Fruit fly (Drosophila melanogaster) whole organism, embryonic: Measurements from ENCODE around the gene wds.

Experiments
- BEAF-32 ChIP-seq: fragments of 200-800 bp; sonication (Bioruptor generic); optimal IDR thresholded peaks from 3 replicates; lab custom pipeline; 2017; ENCODE audit warnings: missing biosample characterization, missing genetic modification characterization, mild to moderate bottlenecking, moderate library complexity, missing genetic modification reagents
- Bdp1 ChIP-seq: fragments of 200-800 bp; sonication (Bioruptor generic); optimal IDR thresholded peaks from 3 replicates; lab custom pipeline; 2016; ENCODE audit warnings: missing biosample characterization, missing genetic modification characterization
- CG11085 ChIP-seq: fragments of 200-800 bp; sonication (Bioruptor generic); IDR thresholded peaks from 2 replicates; pipeline ENCODE4 v1.3.6; 2022; ENCODE audit warnings: missing biosample characterization, missing genetic modification characterization
- CG12219 ChIP-seq: fragments of 200-800 bp; sonication (Bioruptor generic); optimal IDR thresholded peaks from 3 replicates; lab custom pipeline; 2018; ENCODE audit warnings: missing biosample characterization, mild to moderate bottlenecking, missing genetic modification characterization
- CG13424 ChIP-seq: fragments of 200-800 bp; sonication (Bioruptor generic); optimal IDR thresholded peaks from 2 replicates; lab custom pipeline; 2019; ENCODE audit warnings: missing biosample characterization, mild to moderate bottlenecking, missing genetic modification characterization, moderate library complexity
- CG14441 ChIP-seq: fragments of 200-800 bp; sonication (Bioruptor generic); IDR thresholded peaks from 2 replicates; pipeline ENCODE4 v1.3.6; 2022; ENCODE audit warnings: missing biosample characterization, missing genetic modification characterization
- CG17568 ChIP-seq: fragments of 200-800 bp; sonication (Bioruptor generic); optimal IDR thresholded peaks from 2 replicates; lab custom pipeline; 2018; ENCODE audit warnings: missing biosample characterization, mild to moderate bottlenecking, missing genetic modification characterization, moderate library complexity
- CG17829 ChIP-seq: fragments of 200-800 bp; optimal IDR thresholded peaks from 2 replicates; lab custom pipeline; 2019; ENCODE audit warnings: missing biosample characterization, mild to moderate bottlenecking, missing genetic modification characterization, moderate library complexity
- CG2116 ChIP-seq: fragments of 200-800 bp; sonication (Bioruptor generic); optimal IDR thresholded peaks from 3 replicates; lab custom pipeline; 2018; ENCODE audit warnings: missing biosample characterization, mild to moderate bottlenecking, missing genetic modification characterization
- CG2120 ChIP-seq: fragments of 200-800 bp; sonication (Bioruptor generic); optimal IDR thresholded peaks from 3 replicates; lab custom pipeline; 2016; ENCODE audit warnings: missing biosample characterization, missing genetic modification characterization
- CG43689 ChIP-seq: fragments of 200-800 bp; sonication (Bioruptor generic); IDR thresholded peaks from 2 replicates; pipeline ENCODE4 v1.3.6; 2022; ENCODE audit warnings: missing biosample characterization, missing genetic modification characterization
- CG6765 ChIP-seq: fragments of 200-800 bp; sonication (Bioruptor generic); optimal IDR thresholded peaks from 3 replicates; lab custom pipeline; 2017; ENCODE audit warnings: missing biosample characterization, mild to moderate bottlenecking, missing genetic modification characterization
- CG9797 ChIP-seq: fragments of 200-800 bp; sonication (Bioruptor generic); optimal IDR thresholded peaks from 3 replicates; lab custom pipeline; 2018; ENCODE audit warnings: missing biosample characterization, mild to moderate bottlenecking, missing genetic modification characterization
- Camta ChIP-seq: fragments of 200-800 bp; sonication (Bioruptor generic); optimal IDR thresholded peaks from 2 replicates; lab custom pipeline; 2016; ENCODE audit warnings: missing biosample characterization, missing genetic modification characterization
- D19A ChIP-seq: fragments of 200-800 bp; optimal IDR thresholded peaks from 3 replicates; lab custom pipeline; 2019; ENCODE audit warnings: missing biosample characterization, mild to moderate bottlenecking, missing genetic modification characterization, moderate library complexity
- Deaf1 ChIP-seq: fragments of 200-800 bp; optimal IDR thresholded peaks from 3 replicates; lab custom pipeline; 2019; ENCODE audit warnings: missing biosample characterization, mild to moderate bottlenecking, missing genetic modification characterization, moderate library complexity
- Dll ChIP-seq: fragments of 200-800 bp; sonication (Bioruptor generic); IDR thresholded peaks from 4 replicates; pipeline ENCODE4 v1.3.6; 2022; ENCODE audit warnings: missing biosample characterization, missing genetic modification characterization; ENCODE audit not compliant: partially characterized antibody
- Dp ChIP-seq: fragments of 200-800 bp; sonication (Bioruptor generic); optimal IDR thresholded peaks from 2 replicates; lab custom pipeline; 2018; ENCODE audit warnings: missing biosample characterization, mild to moderate bottlenecking, missing genetic modification characterization, moderate library complexity
- E2f1 ChIP-seq: fragments of 200-800 bp; sonication (Bioruptor generic); IDR thresholded peaks from 2 replicates; pipeline ENCODE4 v1.3.6; 2022; ENCODE audit warnings: missing biosample characterization, missing genetic modification characterization
- HLHmδ ChIP-seq: fragments of 200-800 bp; sonication (Bioruptor generic); optimal IDR thresholded peaks from 2 replicates; lab custom pipeline; 2018; ENCODE audit warnings: missing biosample characterization, mild to moderate bottlenecking, missing genetic modification characterization, moderate library complexity
- Hmr ChIP-seq: fragments of 200-800 bp; sonication (Bioruptor generic); optimal IDR thresholded peaks from 3 replicates; lab custom pipeline; 2017; ENCODE audit warnings: mild to moderate bottlenecking, missing biosample characterization, missing genetic modification reagents, missing genetic modification characterization
- Lhr ChIP-seq: fragments of 200-800 bp; sonication (Bioruptor generic); optimal IDR thresholded peaks from 3 replicates; lab custom pipeline; 2017; ENCODE audit warnings: mild to moderate bottlenecking, missing biosample characterization, missing genetic modification reagents, missing genetic modification characterization
- MESR4 ChIP-seq: fragments of 200-800 bp; sonication (Bioruptor generic); optimal IDR thresholded peaks from 2 replicates; lab custom pipeline; 2018; ENCODE audit warnings: missing biosample characterization, mild to moderate bottlenecking, missing genetic modification characterization, moderate library complexity
- Spps ChIP-seq: fragments of 200-800 bp; sonication (Bioruptor generic); optimal IDR thresholded peaks from 2 replicates; lab custom pipeline; 2018; ENCODE audit warnings: missing biosample characterization, mild to moderate bottlenecking, missing genetic modification characterization
- Stat92E ChIP-seq, 3 experiments: fragments of >200 bp in 2 of 3; fragments of 200-800 bp in 1 of 3; sonication (Bioruptor generic) in 1 of 3; optimal IDR thresholded peaks; 2 replicates each; lab custom pipeline; 2017 to 2019; ENCODE audit warnings: missing biosample characterization in 3 of 3, missing genetic modification characterization in 3 of 3, mild to moderate bottlenecking in 1 of 3, moderate library complexity in 1 of 3
- Trl ChIP-seq, 3 experiments: fragments of >200 bp in 2 of 3; fragments of 200-800 bp in 1 of 3; sonication (Bioruptor generic) in 1 of 3; optimal IDR thresholded peaks; 2 replicates in 1 of 3; 3 replicates in 2 of 3; lab custom pipeline; 2016 to 2017; ENCODE audit warnings: missing biosample characterization in 1 of 3, missing genetic modification characterization in 1 of 3
- ac ChIP-seq: fragments of 200-800 bp; sonication (Bioruptor generic); optimal IDR thresholded peaks from 3 replicates; lab custom pipeline; 2017; ENCODE audit warnings: missing biosample characterization, mild to moderate bottlenecking, missing genetic modification characterization
- btn ChIP-seq: fragments of 200-800 bp; sonication (Bioruptor generic); optimal IDR thresholded peaks from 2 replicates; lab custom pipeline; 2016; ENCODE audit warnings: missing biosample characterization, missing genetic modification characterization
- chm ChIP-seq: fragments of 200-800 bp; sonication (Bioruptor generic); IDR thresholded peaks from 2 replicates; pipeline ENCODE4 v1.3.6; 2022; ENCODE audit warnings: missing biosample characterization, missing genetic modification characterization
- emc ChIP-seq: fragments of 200-800 bp; sonication (Bioruptor generic); optimal IDR thresholded peaks from 2 replicates; lab custom pipeline; 2016; ENCODE audit warnings: missing biosample characterization, missing genetic modification characterization
- en ChIP-seq: fragments of 200-800 bp; sonication (Bioruptor generic); optimal IDR thresholded peaks from 2 replicates; lab custom pipeline; 2016; ENCODE audit warnings: missing biosample characterization, missing genetic modification characterization
- eyg ChIP-seq: fragments of 200-800 bp; sonication (Bioruptor generic); optimal IDR thresholded peaks from 3 replicates; lab custom pipeline; 2016; ENCODE audit warnings: missing biosample characterization, missing genetic modification characterization
- gem ChIP-seq: fragments of 200-800 bp; sonication (Bioruptor generic); optimal IDR thresholded peaks from 2 replicates; lab custom pipeline; 2019; ENCODE audit warnings: missing biosample characterization, mild to moderate bottlenecking, missing genetic modification characterization, moderate library complexity
- gfzf ChIP-seq: fragments of 200-800 bp; sonication (Bioruptor generic); optimal IDR thresholded peaks from 2 replicates; lab custom pipeline; 2016; ENCODE audit warnings: missing biosample characterization, mild to moderate bottlenecking, missing genetic modification characterization, moderate library complexity
- grau ChIP-seq: fragments of 200-800 bp; optimal IDR thresholded peaks from 3 replicates; lab custom pipeline; 2019; ENCODE audit warnings: missing biosample characterization, mild to moderate bottlenecking, missing genetic modification characterization, moderate library complexity
- hth ChIP-seq: fragments of >200 bp; optimal IDR thresholded peaks from 2 replicates; lab custom pipeline; 2017; ENCODE audit warnings: inconsistent platforms
- kah ChIP-seq: fragments of 200-800 bp; sonication (Bioruptor generic); optimal IDR thresholded peaks from 2 replicates; lab custom pipeline; 2018; ENCODE audit warnings: missing biosample characterization, mild to moderate bottlenecking, missing genetic modification characterization
- lov ChIP-seq, 2 experiments: fragments of 200-800 bp in 1 of 2; fragments of >200 bp in 1 of 2; sonication (Bioruptor generic) in 1 of 2; IDR thresholded peaks in 1 of 2; optimal IDR thresholded peaks in 1 of 2; 2 replicates in 1 of 2; 3 replicates in 1 of 2; pipeline versions ENCODE4 v1.3.6 to Lab custom; 2017 to 2022; ENCODE audit warnings: missing biosample characterization in 1 of 2, missing genetic modification characterization in 1 of 2
- pzg ChIP-seq: fragments of 200-800 bp; sonication (Bioruptor generic); optimal IDR thresholded peaks from 3 replicates; lab custom pipeline; 2018; ENCODE audit warnings: missing biosample characterization, mild to moderate bottlenecking, missing genetic modification characterization, moderate library complexity
- run ChIP-seq: fragments of 200-800 bp; sonication (Bioruptor generic); optimal IDR thresholded peaks from 3 replicates; lab custom pipeline; 2018; ENCODE audit warnings: missing biosample characterization, mild to moderate bottlenecking, missing genetic modification characterization
- sob ChIP-seq: fragments of 200-800 bp; sonication (Bioruptor generic); IDR thresholded peaks from 2 replicates; pipeline ENCODE4 v1.3.6; 2022; ENCODE audit warnings: missing biosample characterization, missing genetic modification characterization
- trem ChIP-seq: fragments of 200-800 bp; optimal IDR thresholded peaks from 3 replicates; lab custom pipeline; 2019; ENCODE audit warnings: missing biosample characterization, mild to moderate bottlenecking, missing genetic modification characterization, moderate library complexity
- zen ChIP-seq: fragments of 200-800 bp; sonication (Bioruptor generic); optimal IDR thresholded peaks from 3 replicates; lab custom pipeline; 2018; ENCODE audit warnings: missing biosample characterization, mild to moderate bottlenecking, missing genetic modification characterization, moderate library complexity

wds gene

dm6 chrX:2608470-2609157, 22.8 kb downstream of the wds start, which contains the start of gene Smyd3 (continued):
- TF ChIP-seq CG2120 (peak; percentile 90), E2f1 (peak; percentile 76), eyg (GFP tag; lab: Kevin White, UChicago) (peak; percentile 62), Dll (GFP tag; lab: Robert Waterston, UW) (no peak), Bdp1 (peak; percentile 74), D19A (tag; lab: Kevin White, UChicago) (no peak), ac (GFP tag; lab: Kevin White, UChicago) (peak; percentile 30), lov (optimal IDR thresholded peaks at IDR 0.05; lab: Kevin White, UChicago) (no peak), lov (GFP tag; IDR thresholded peaks at IDR 0.05; lab: Robert Waterston, UW) (peak; percentile 79; the same call in 2 of the 3 replicates), Hmr (GFP tag; lab: Kevin White, UChicago) (peak; percentile 80), CG43689 (GFP tag; lab: Robert Waterston, UW) (peak; percentile 35; the same call in 1 of the 2 replicates), gem (tag; lab: Kevin White, UChicago) (no peak), Spps (peak; percentile 40), btn (peak; percentile 17), grau (tag; lab: Kevin White, UChicago) (peak; percentile 98), kah (GFP tag; lab: Kevin White, UChicago) (peak; percentile 23), CG17829 (tag; lab: Kevin White, UChicago) (peak; percentile 66), CG6765 (GFP tag; lab: Kevin White, UChicago) (peak; percentile 48), Camta (peak; percentile 77)

dm6 chrX:2610236-2610635, 24.5 kb downstream of the wds start, which contains the start of gene eIF3g1:
eIF3g1 (minus strand) TSS chrX:2610336.
- peak; percentile 41 for TF ChIP-seq pzg (GFP tag; lab: Kevin White, UChicago)
- peak; percentile 70 for TF ChIP-seq gfzf
- peak; percentile 27 for TF ChIP-seq Dp (GFP tag; lab: Kevin White, UChicago)
- TF ChIP-seq CG9797 (GFP tag; lab: Kevin White, UChicago) = peak; percentile 12
- TF ChIP-seq MESR4 = peak; percentile 85
- TF ChIP-seq, all 482 proteins: peak for 5; not testable (repeated sequence) for 477

dm6 chrX:2617417-2617816, 31.6 kb downstream of the wds start:
- TF ChIP-seq pzg (GFP tag; lab: Kevin White, UChicago) = peak; percentile 68
- TF ChIP-seq gfzf = peak; percentile 70
- peak; percentile 77 for TF ChIP-seq Dp (GFP tag; lab: Kevin White, UChicago)
- no peak for TF ChIP-seq Deaf1 (tag; lab: Kevin White, UChicago)
- no peak for TF ChIP-seq CG13424 (tag; lab: Kevin White, UChicago)
- TF ChIP-seq Lhr (GFP tag; lab: Kevin White, UChicago) = peak; percentile 49
- peak; percentile 32 for TF ChIP-seq CG9797 (GFP tag; lab: Kevin White, UChicago)
- TF ChIP-seq BEAF-32 (GFP tag; lab: Kevin White, UChicago) = peak; percentile 5

dm6 chrX:2619651-2620050, 33.9 kb downstream of the wds start, which contains the start of the genes Tsp3A and Seipin:
Tsp3A (minus strand) TSS chrX:2619738.
Seipin (plus strand) TSS chrX:2619799.
- TF ChIP-seq trem (tag; lab: Kevin White, UChicago) = peak; percentile 58
- TF ChIP-seq run (tag; lab: Kevin White, UChicago) = peak; percentile 47
- TF ChIP-seq CG14441 = peak; percentile 93
- TF ChIP-seq chm (GFP tag; lab: Robert Waterston, UW) = peak; percentile 93
- TF ChIP-seq en (GFP tag; lab: Kevin White, UChicago) = peak; percentile 52
- TF ChIP-seq CG2116 (GFP tag; lab: Kevin White, UChicago) = peak; percentile 54
- TF ChIP-seq Stat92E (GFP tag; optimal IDR thresholded peaks at IDR 0.05; lab: Kevin White, UChicago) = peak in 1 of 3 experiments; percentile 37
- TF ChIP-seq CG9797 (GFP tag; lab: Kevin White, UChicago) = peak; percentile 10
- TF ChIP-seq Camta = peak; percentile 72
- TF ChIP-seq zen (tag; lab: Kevin White, UChicago) = peak; percentile 38
- TF ChIP-seq CG17568 (GFP tag; lab: Kevin White, UChicago) = no peak
- no peak for TF ChIP-seq Trl (optimal IDR thresholded peaks at IDR 0.05; lab: Kevin White, UChicago)
- peak; percentile 62 for TF ChIP-seq Trl (GFP tag; optimal IDR thresholded peaks at IDR 0.05; lab: Kevin White, UChicago)
- TF ChIP-seq CG11085 (GFP tag; lab: Robert Waterston, UW) = peak; percentile 62; the same call in 1 of the 2 replicates
- no peak for TF ChIP-seq HLHmδ
- peak; percentile 83 for TF ChIP-seq CG12219
- TF ChIP-seq hth (lab: Kevin White, UChicago) = no peak
- peak; percentile 75 for TF ChIP-seq emc (GFP tag; lab: Kevin White, UChicago)
- TF ChIP-seq sob (GFP tag; lab: Robert Waterston, UW) = peak; percentile 89
